Worm (Caenorhabditis elegans): Measurements from ENCODE around the gene hex-5.

DNA sequence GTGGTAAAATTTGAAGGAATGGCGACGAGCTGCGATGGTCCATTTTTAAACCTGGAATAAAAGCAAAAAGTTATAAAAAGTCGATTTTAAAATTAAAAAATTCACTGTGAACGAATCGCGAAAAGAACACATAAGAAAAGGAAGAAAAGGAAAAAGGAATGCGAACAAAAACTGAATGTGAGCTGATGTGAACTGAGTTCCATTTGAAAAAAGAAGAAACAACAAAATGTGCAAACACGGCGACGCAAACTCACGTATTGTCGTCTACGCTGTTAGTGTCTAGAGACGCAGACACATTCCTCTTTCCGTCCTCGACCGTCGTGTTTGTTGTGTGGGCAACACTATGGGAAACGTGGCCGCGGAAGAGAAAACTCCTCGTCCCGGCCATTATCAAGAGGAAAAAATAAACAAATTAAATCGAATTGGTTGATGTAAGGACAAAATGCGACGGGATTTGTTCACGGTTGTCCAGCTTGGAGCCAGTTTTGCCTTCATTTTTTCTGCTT is 51.3 kb downstream of the hex-5 start, which contains the start of the genes C27C12.1 and C27C12.4:
- peak; percentile 67 for TF ChIP-seq hmg-4 (GFP tag; optimal IDR thresholded peaks at IDR 0.05)
- no peak for TF ChIP-seq ama-1 (optimal IDR thresholded peaks at IDR 0.05)
- no peak for TF ChIP-seq ceh-36 (tag; optimal IDR thresholded peaks at IDR 0.05)
- no peak for TF ChIP-seq tbx-11 (GFP tag; IDR thresholded peaks at IDR 0.05)
- TF ChIP-seq tra-4 (tag; optimal IDR thresholded peaks at IDR 0.05), result no peak
- no peak for TF ChIP-seq ceh-13 (GFP tag; optimal IDR thresholded peaks at IDR 0.05)

Measured in whole organism, early embryonic.